Worm (Caenorhabditis elegans): ENCODE measurements around the gene nhr-258.

ce11 chrIV:8053955-8054354, 9.2 kb downstream of the nhr-258 start:
- TF ChIP-seq med-1 (GFP tag; optimal IDR thresholded peaks at IDR 0.05; ENCODE audit: insufficient read depth) (no peak), ref-1 (GFP tag; conservative IDR thresholded peaks at IDR 0.05) (no peak), flt-1 (GFP tag; IDR thresholded peaks at IDR 0.05) (no peak), klf-2 (GFP tag; conservative IDR thresholded peaks at IDR 0.05) (no peak), ztf-29 (GFP tag; IDR thresholded peaks at IDR 0.05) (no peak), tab-1 (GFP tag; IDR thresholded peaks at IDR 0.05) (no peak)
